Worm (Caenorhabditis elegans): ENCODE measurements around the gene str-121.

- no peak for TF ChIP-seq nhr-28 (tag; optimal IDR thresholded peaks at IDR 0.05)
- TF ChIP-seq ces-1 (GFP tag; optimal IDR thresholded peaks at IDR 0.05): no peak
- no peak for TF ChIP-seq lin-32 (GFP tag; optimal IDR thresholded peaks at IDR 0.05)
- TF ChIP-seq blmp-1 (tag; optimal IDR thresholded peaks at IDR 0.05): no peak
- TF ChIP-seq ztf-11 (tag; optimal IDR thresholded peaks at IDR 0.05): no peak
- no peak for TF ChIP-seq elt-1 (tag; optimal IDR thresholded peaks at IDR 0.05; ENCODE audit: borderline replicate concordance, insufficient read depth)
- no peak for TF ChIP-seq tbx-8 (GFP tag; optimal IDR thresholded peaks at IDR 0.05)
- no peak for TF ChIP-seq nhr-237 (tag; optimal IDR thresholded peaks at IDR 0.05)
- TF ChIP-seq snpc-4 (tag; optimal IDR thresholded peaks at IDR 0.05): no peak
Measured at ce11 chrV:297424-297991, 43.0 kb upstream of the str-121 start, which contains the start of gene F33E11.2.

All from whole organism, mixed stage, embryonic.